Worm (Caenorhabditis elegans) whole organism, L1 larva: ENCODE data around the gene prdx-2.

Experiments used
- alr-1 ChIP-seq: fragments of 200-800 bp; sonication (Bioruptor generic); optimal IDR thresholded peaks from 2 replicates; lab custom pipeline; 2018; ENCODE audit warnings: borderline replicate concordance, mild to moderate bottlenecking, missing genetic modification characterization, missing compliant biosample characterization
- nhr-12 ChIP-seq: sonication (generic microtip); optimal IDR thresholded peaks from 2 replicates; lab custom pipeline; 2017; ENCODE audit warnings: missing biosample characterization, missing genetic modification characterization
- nhr-90 ChIP-seq: sonication (generic microtip); optimal IDR thresholded peaks from 2 replicates; lab custom pipeline; 2016; ENCODE audit warnings: mild to moderate bottlenecking, missing genetic modification characterization, missing compliant biosample characterization; ENCODE audit not compliant: poor library complexity
- sup-37 ChIP-seq: fragments of 200-800 bp; sonication (Bioruptor generic); optimal IDR thresholded peaks from 2 replicates; lab custom pipeline; 2018; ENCODE audit warnings: mild to moderate bottlenecking, missing genetic modification characterization, missing compliant biosample characterization
- unc-86 ChIP-seq: sonication (generic microtip); optimal IDR thresholded peaks from 2 replicates; lab custom pipeline; 2016; ENCODE audit warnings: missing genetic modification characterization, missing compliant biosample characterization

DNA sequence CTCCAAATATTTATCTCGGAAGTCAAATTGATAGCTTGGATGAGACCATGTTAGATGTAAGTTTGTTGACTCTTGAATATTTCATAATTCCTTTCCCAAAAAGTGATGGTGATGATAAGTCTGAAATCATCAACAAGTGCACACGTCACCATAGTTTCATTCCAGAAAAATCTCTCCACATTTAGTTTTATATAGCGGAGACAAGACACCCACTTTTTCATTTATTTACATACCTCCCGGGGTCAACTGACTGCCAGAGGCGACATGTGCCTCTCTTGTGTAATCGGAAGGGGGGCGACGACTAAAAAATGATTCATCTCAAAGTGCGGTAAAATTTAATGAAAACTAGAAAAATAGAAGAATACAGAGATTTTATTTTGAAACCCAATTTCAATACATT lies 39.7 kb upstream of the prdx-2 start:
- TF ChIP-seq unc-86 (tag; lab: Kevin White, UChicago) = no peak
- TF ChIP-seq nhr-12 (tag; lab: Kevin White, UChicago) = no peak
- no peak for TF ChIP-seq sup-37
- TF ChIP-seq nhr-90 (tag; lab: Kevin White, UChicago) = no peak
- no peak for TF ChIP-seq alr-1 (tag; lab: Kevin White, UChicago)
